Fruit fly (Drosophila melanogaster) whole organism, embryonic: ENCODE measurements around the gene Fife.
A peak's percentile ranks its signal among the peaks of the same experiment; 100 is the strongest.

Experiments
- CG10147 ChIP-seq: fragments of 200-800 bp; sonication (Bioruptor generic); optimal IDR thresholded peaks from 2 replicates; lab custom pipeline; 2019; ENCODE audit warnings: missing biosample characterization, mild to moderate bottlenecking, missing genetic modification characterization, moderate library complexity
- CG10209 ChIP-seq: fragments of 200-800 bp; sonication (Bioruptor generic); optimal IDR thresholded peaks from 3 replicates; lab custom pipeline; 2017; ENCODE audit warnings: missing biosample characterization, mild to moderate bottlenecking, missing genetic modification characterization, missing genetic modification reagents
- CG11560 ChIP-seq: fragments of 200-800 bp; sonication (Bioruptor generic); IDR thresholded peaks from 3 replicates; pipeline ENCODE4 v1.3.6; 2022; ENCODE audit warnings: missing biosample characterization, missing genetic modification characterization
- CG13123 ChIP-seq: fragments of 200-800 bp; sonication (Bioruptor generic); optimal IDR thresholded peaks from 2 replicates; lab custom pipeline; 2016; ENCODE audit warnings: missing biosample characterization, missing genetic modification characterization
- CG14667 ChIP-seq: fragments of 200-800 bp; sonication (Bioruptor generic); IDR thresholded peaks from 2 replicates; pipeline ENCODE4 v1.3.6; 2022; ENCODE audit warnings: missing biosample characterization, missing genetic modification characterization
- CG15073 ChIP-seq: fragments of 200-800 bp; sonication (Bioruptor generic); optimal IDR thresholded peaks from 2 replicates; lab custom pipeline; 2016; ENCODE audit warnings: missing biosample characterization, missing genetic modification characterization
- CG15696 ChIP-seq: fragments of 200-800 bp; sonication (Bioruptor generic); optimal IDR thresholded peaks from 2 replicates; lab custom pipeline; 2019; ENCODE audit warnings: missing biosample characterization, mild to moderate bottlenecking, missing genetic modification characterization, moderate library complexity
- CG16779 ChIP-seq: fragments of 200-800 bp; sonication (Bioruptor generic); IDR thresholded peaks from 2 replicates; pipeline ENCODE4 v1.3.6; 2022; ENCODE audit warnings: missing biosample characterization, missing genetic modification characterization
- CG17359 ChIP-seq: fragments of 200-800 bp; sonication (Bioruptor generic); optimal IDR thresholded peaks from 3 replicates; lab custom pipeline; 2018; ENCODE audit warnings: missing biosample characterization, mild to moderate bottlenecking, missing genetic modification characterization, moderate library complexity
- CG18619 ChIP-seq: fragments of 200-800 bp; sonication (Bioruptor generic); optimal IDR thresholded peaks from 3 replicates; lab custom pipeline; 2017; ENCODE audit warnings: missing biosample characterization, mild to moderate bottlenecking, missing genetic modification characterization
- CG33213 ChIP-seq: fragments of 200-800 bp; sonication (Bioruptor generic); optimal IDR thresholded peaks from 3 replicates; lab custom pipeline; 2016; ENCODE audit warnings: missing biosample characterization, missing genetic modification characterization
- CG43689 ChIP-seq: fragments of 200-800 bp; sonication (Bioruptor generic); IDR thresholded peaks from 2 replicates; pipeline ENCODE4 v1.3.6; 2022; ENCODE audit warnings: missing biosample characterization, missing genetic modification characterization
- CG4424 ChIP-seq: fragments of 200-800 bp; sonication (Bioruptor generic); optimal IDR thresholded peaks from 3 replicates; lab custom pipeline; 2016; ENCODE audit warnings: missing biosample characterization, missing genetic modification characterization
- CG7839 ChIP-seq: fragments of 200-800 bp; sonication (Bioruptor generic); optimal IDR thresholded peaks from 3 replicates; lab custom pipeline; 2018; ENCODE audit warnings: missing biosample characterization, mild to moderate bottlenecking, missing genetic modification characterization, moderate library complexity
- CG7928 ChIP-seq: fragments of 200-800 bp; sonication (Bioruptor generic); optimal IDR thresholded peaks from 2 replicates; lab custom pipeline; 2017; ENCODE audit warnings: missing biosample characterization, mild to moderate bottlenecking, missing genetic modification characterization
- Dip2 ChIP-seq: fragments of 200-800 bp; sonication (Bioruptor generic); IDR thresholded peaks from 2 replicates; pipeline ENCODE4 v1.3.6; 2022; ENCODE audit warnings: missing biosample characterization, missing genetic modification characterization
- Dp ChIP-seq: fragments of 200-800 bp; sonication (Bioruptor generic); optimal IDR thresholded peaks from 2 replicates; lab custom pipeline; 2018; ENCODE audit warnings: missing biosample characterization, mild to moderate bottlenecking, missing genetic modification characterization, moderate library complexity
- Hand ChIP-seq: fragments of 200-800 bp; sonication (Bioruptor generic); optimal IDR thresholded peaks from 2 replicates; lab custom pipeline; 2017; ENCODE audit warnings: mild to moderate bottlenecking, missing biosample characterization, missing genetic modification reagents, missing genetic modification characterization
- Neu2 ChIP-seq: fragments of 200-800 bp; sonication (Bioruptor generic); optimal IDR thresholded peaks from 3 replicates; lab custom pipeline; 2016; ENCODE audit warnings: missing biosample characterization, missing genetic modification characterization, borderline replicate concordance
- Rfx ChIP-seq: fragments of 200-800 bp; sonication (Bioruptor generic); IDR thresholded peaks from 2 replicates; pipeline ENCODE4 v1.3.6; 2022; ENCODE audit warnings: missing biosample characterization, missing genetic modification characterization
- Sin3A ChIP-seq: fragments of >200 bp; optimal IDR thresholded peaks from 2 replicates; lab custom pipeline; 2018
- Six4 ChIP-seq: fragments of 200-800 bp; sonication (Bioruptor generic); optimal IDR thresholded peaks from 2 replicates; lab custom pipeline; 2016; ENCODE audit warnings: missing biosample characterization, missing genetic modification characterization
- Trl ChIP-seq, 3 experiments: fragments of >200 bp in 2 of 3; fragments of 200-800 bp in 1 of 3; sonication (Bioruptor generic) in 1 of 3; optimal IDR thresholded peaks; 2 replicates in 1 of 3; 3 replicates in 2 of 3; lab custom pipeline; 2016 to 2017; ENCODE audit warnings: missing biosample characterization in 1 of 3, missing genetic modification characterization in 1 of 3
- aop ChIP-seq: fragments of 200-800 bp; sonication (Bioruptor generic); IDR thresholded peaks from 2 replicates; pipeline ENCODE4 v1.3.6; 2022; ENCODE audit warnings: missing biosample characterization, missing genetic modification characterization
- bab2 ChIP-seq: fragments of 200-800 bp; sonication (Bioruptor generic); optimal IDR thresholded peaks from 2 replicates; lab custom pipeline; 2016; ENCODE audit warnings: missing biosample characterization, missing genetic modification characterization
- cas ChIP-seq: fragments of 200-800 bp; sonication (Bioruptor generic); IDR thresholded peaks from 2 replicates; pipeline ENCODE4 v1.3.6; 2022; ENCODE audit warnings: missing biosample characterization, missing genetic modification characterization
- chm ChIP-seq: fragments of 200-800 bp; sonication (Bioruptor generic); IDR thresholded peaks from 2 replicates; pipeline ENCODE4 v1.3.6; 2022; ENCODE audit warnings: missing biosample characterization, missing genetic modification characterization
- danr ChIP-seq: fragments of 200-800 bp; sonication (Bioruptor generic); IDR thresholded peaks from 2 replicates; pipeline ENCODE4 v1.3.6; 2022; ENCODE audit warnings: missing biosample characterization, missing genetic modification characterization
- dati ChIP-seq: fragments of 200-800 bp; sonication (Bioruptor generic); IDR thresholded peaks from 2 replicates; pipeline ENCODE4 v1.3.6; 2022; ENCODE audit warnings: missing biosample characterization, missing genetic modification characterization
- fd96Cb ChIP-seq: fragments of 200-800 bp; sonication (Bioruptor generic); optimal IDR thresholded peaks from 2 replicates; lab custom pipeline; 2018; ENCODE audit warnings: missing biosample characterization, mild to moderate bottlenecking, missing genetic modification characterization, moderate library complexity
- gro ChIP-seq: fragments of 200-800 bp; sonication (Bioruptor generic); optimal IDR thresholded peaks from 2 replicates; lab custom pipeline; 2016; ENCODE audit warnings: missing biosample characterization, missing genetic modification characterization
- gsb ChIP-seq: fragments of 200-800 bp; sonication (Bioruptor generic); IDR thresholded peaks from 2 replicates; pipeline ENCODE4 v1.3.6; 2022; ENCODE audit warnings: missing biosample characterization, missing genetic modification characterization
- hbn ChIP-seq: fragments of 200-800 bp; sonication (Bioruptor generic); IDR thresholded peaks from 2 replicates; pipeline ENCODE4 v1.3.6; 2022; ENCODE audit warnings: missing biosample characterization, missing genetic modification characterization; ENCODE audit not compliant: partially characterized antibody
- jigr1 ChIP-seq: fragments of 200-800 bp; sonication (Bioruptor generic); IDR thresholded peaks from 3 replicates; pipeline ENCODE4 v1.3.6; 2022; ENCODE audit warnings: missing biosample characterization, missing genetic modification characterization
- kay ChIP-seq: fragments of 200-800 bp; sonication (Bioruptor generic); optimal IDR thresholded peaks from 2 replicates; lab custom pipeline; 2016; ENCODE audit warnings: missing biosample characterization, missing genetic modification characterization
- mam ChIP-seq: fragments of 200-800 bp; sonication (Bioruptor generic); optimal IDR thresholded peaks from 3 replicates; lab custom pipeline; 2016; ENCODE audit warnings: missing biosample characterization, missing genetic modification characterization
- nau ChIP-seq: fragments of 200-800 bp; sonication (Bioruptor generic); optimal IDR thresholded peaks from 3 replicates; lab custom pipeline; 2017; ENCODE audit warnings: missing biosample characterization, mild to moderate bottlenecking, missing genetic modification characterization, missing genetic modification reagents
- nerfin-2 ChIP-seq: fragments of 200-800 bp; sonication (Bioruptor generic); IDR thresholded peaks from 2 replicates; pipeline ENCODE4 v1.3.6; 2022; ENCODE audit warnings: missing biosample characterization, missing genetic modification characterization; ENCODE audit not compliant: partially characterized antibody
- org-1 ChIP-seq: fragments of 200-800 bp; sonication (Bioruptor generic); optimal IDR thresholded peaks from 2 replicates; lab custom pipeline; 2017; ENCODE audit warnings: missing biosample characterization, missing genetic modification characterization
- phol ChIP-seq: fragments of 200-800 bp; sonication (Bioruptor generic); optimal IDR thresholded peaks from 3 replicates; lab custom pipeline; 2018; ENCODE audit warnings: missing biosample characterization, mild to moderate bottlenecking, missing genetic modification characterization, moderate library complexity
- pnt ChIP-seq: fragments of 200-800 bp; sonication (Bioruptor generic); optimal IDR thresholded peaks from 3 replicates; lab custom pipeline; 2016; ENCODE audit warnings: missing biosample characterization, missing genetic modification characterization
- prd ChIP-seq, 3 experiments: fragments of >200 bp in 2 of 3; fragments of 200-800 bp in 1 of 3; sonication (Bioruptor generic) in 1 of 3; optimal IDR thresholded peaks in 2 of 3; IDR thresholded peaks in 1 of 3; 2 replicates in 2 of 3; 3 replicates in 1 of 3; pipeline versions ENCODE4 v1.3.6 to Lab custom; 2017 to 2022; ENCODE audit warnings: missing biosample characterization in 1 of 3, missing genetic modification characterization in 1 of 3
- sc ChIP-seq, 3 experiments: fragments of >200 bp in 2 of 3; fragments of 200-800 bp in 1 of 3; sonication (Bioruptor generic) in 1 of 3; optimal IDR thresholded peaks; 2 replicates in 2 of 3; 3 replicates in 1 of 3; lab custom pipeline; 2017; ENCODE audit warnings: mild to moderate bottlenecking in 1 of 3, missing biosample characterization in 1 of 3, missing genetic modification characterization in 1 of 3, missing genetic modification reagents in 1 of 3
- sim ChIP-seq: fragments of 200-800 bp; sonication (Bioruptor generic); IDR thresholded peaks from 2 replicates; pipeline ENCODE4 v1.3.6; 2022; ENCODE audit warnings: missing biosample characterization, missing genetic modification characterization
- slbo ChIP-seq: fragments of 200-800 bp; sonication (Bioruptor generic); IDR thresholded peaks from 2 replicates; pipeline ENCODE4 v1.3.6; 2022; ENCODE audit warnings: missing biosample characterization, missing genetic modification characterization
- tio ChIP-seq: fragments of 200-800 bp; sonication (Bioruptor generic); optimal IDR thresholded peaks from 2 replicates; lab custom pipeline; 2017; ENCODE audit warnings: missing biosample characterization, missing genetic modification characterization, inconsistent platforms
- tll ChIP-seq, 2 experiments: fragments of 200-800 bp in 1 of 2; fragments of >200 bp in 1 of 2; sonication (Bioruptor generic) in 1 of 2; optimal IDR thresholded peaks; 2 replicates each; lab custom pipeline; 2017 to 2019; ENCODE audit warnings: missing biosample characterization in 2 of 2, missing genetic modification characterization in 2 of 2, mild to moderate bottlenecking in 1 of 2, moderate library complexity in 1 of 2
- usp ChIP-seq: fragments of >200 bp; optimal IDR thresholded peaks from 2 replicates; lab custom pipeline; 2017; ENCODE audit warnings: missing biosample characterization, missing genetic modification characterization
- wor ChIP-seq: fragments of 200-800 bp; sonication (Bioruptor generic); IDR thresholded peaks from 2 replicates; pipeline ENCODE4 v1.3.6; 2022; ENCODE audit warnings: missing biosample characterization, missing genetic modification characterization

Gene Fife

dm6 chr3L:2733208-2733607 is 21.7 kb upstream of the Fife start (continued):
- TF ChIP-seq jigr1 (GFP tag; lab: Robert Waterston, UW) (peak; percentile 47; the same call in 1 of the 3 replicates), gro (GFP tag; lab: Kevin White, UChicago) (peak; percentile 37), Six4 (GFP tag; lab: Kevin White, UChicago) (peak; percentile 5), cas (GFP tag; lab: Robert Waterston, UW) (0 out of 2 replicates have a peak, but pooled peaks have one; percentile 25), CG17359 (tag; lab: Kevin White, UChicago) (peak; percentile 55), sim (no peak), CG15073 (GFP tag; lab: Kevin White, UChicago) (no peak), usp (GFP tag; lab: Kevin White, UChicago) (no peak), Rfx (peak; percentile 92), danr (peak; percentile 54; the same call in 1 of the 2 replicates), CG33213 (GFP tag; lab: Kevin White, UChicago) (peak; percentile 28), CG4424 (GFP tag; lab: Kevin White, UChicago) (peak; percentile 44), CG15696 (tag; lab: Kevin White, UChicago) (no peak), CG10147 (peak; percentile 50), Hand (GFP tag; lab: Kevin White, UChicago) (no peak), mam (peak; percentile 81), Neu2 (GFP tag; lab: Kevin White, UChicago) (no peak), CG14667 (peak; percentile 57), CG7928 (GFP tag; lab: Kevin White, UChicago) (peak; percentile 15), hbn (no peak), Dp (GFP tag; lab: Kevin White, UChicago) (no peak), fd96Cb (peak; percentile 60), wor (GFP tag; lab: Robert Waterston, UW) (peak; percentile 43; the same call in 1 of the 2 replicates), gsb (GFP tag; lab: Robert Waterston, UW) (peak; percentile 65), phol (tag; lab: Kevin White, UChicago) (peak; percentile 68), CG10209 (GFP tag; lab: Kevin White, UChicago) (peak; percentile 61), chm (peak; percentile 68; the same call in 1 of the 2 replicates), aop (no peak), Sin3A (no peak), pnt (GFP tag; lab: Kevin White, UChicago) (peak; percentile 51), CG11560 (tag; lab: Robert Waterston, UW) (0 out of 3 replicates have a peak, but pooled peaks have one; percentile 57), CG16779 (no peak), tll (GFP tag; optimal IDR thresholded peaks at IDR 0.05; lab: Kevin White, UChicago) (no peak), Dip2 (no peak), CG18619 (GFP tag; lab: Kevin White, UChicago) (peak; percentile 60), CG7839 (tag; lab: Kevin White, UChicago) (peak; percentile 73), dati (GFP tag; lab: Robert Waterston, UW) (0 out of 2 replicates have a peak, but pooled peaks have one; percentile 15), Trl (optimal IDR thresholded peaks at IDR 0.05; lab: Kevin White, UChicago) (no peak), Trl (GFP tag; optimal IDR thresholded peaks at IDR 0.05; lab: Kevin White, UChicago) (peak; percentile 49), tio (GFP tag; lab: Kevin White, UChicago) (peak; percentile 68), org-1 (GFP tag; lab: Kevin White, UChicago) (peak; percentile 31), prd (optimal IDR thresholded peaks at IDR 0.05; lab: Kevin White, UChicago) (no peak), prd (GFP tag; IDR thresholded peaks at IDR 0.05; lab: Robert Waterston, UW) (peak; percentile 76), bab2 (GFP tag; lab: Kevin White, UChicago) (peak; percentile 61), CG43689 (GFP tag; lab: Robert Waterston, UW) (peak; percentile 59; the same call in 1 of the 2 replicates), kay (no peak), slbo (GFP tag; lab: Robert Waterston, UW) (peak; percentile 90), nau (GFP tag; lab: Kevin White, UChicago) (peak; percentile 52), CG13123 (GFP tag; lab: Kevin White, UChicago) (no peak), sc (optimal IDR thresholded peaks at IDR 0.05; lab: Kevin White, UChicago) (no peak), sc (GFP tag; optimal IDR thresholded peaks at IDR 0.05; lab: Kevin White, UChicago) (no peak), nerfin-2 (GFP tag; lab: Robert Waterston, UW) (no peak)
